Worm (Caenorhabditis elegans): ENCODE data around the gene efl-1.

ce11 chrV:16950036-16950435, 15.4 kb downstream of the efl-1 start:
- TF ChIP-seq nhr-11 (tag; optimal IDR thresholded peaks at IDR 0.05), result no peak
- no peak for TF ChIP-seq pqm-1 (tag; optimal IDR thresholded peaks at IDR 0.05)
- TF ChIP-seq hlh-17 (GFP tag; optimal IDR thresholded peaks at IDR 0.05; ENCODE audit: borderline replicate concordance), result no peak
- TF ChIP-seq skn-1 (tag; optimal IDR thresholded peaks at IDR 0.05), result no peak
- TF ChIP-seq zag-1 (tag; optimal IDR thresholded peaks at IDR 0.05), result no peak
- no peak for TF ChIP-seq snu-23 (GFP tag; optimal IDR thresholded peaks at IDR 0.05)
- TF ChIP-seq ets-5 (GFP tag; IDR thresholded peaks at IDR 0.05), result no peak
- no peak for TF ChIP-seq ceh-82 (tag; optimal IDR thresholded peaks at IDR 0.05)
- no peak for TF ChIP-seq nhr-47 (tag; optimal IDR thresholded peaks at IDR 0.05)
- TF ChIP-seq fkh-10 (GFP tag; optimal IDR thresholded peaks at IDR 0.05), result no peak
